Fruit fly (Drosophila melanogaster) whole organism: Measurements from ENCODE around the gene gukh.

Experiments
- CG8478 ChIP-seq: fragments of >200 bp; optimal IDR thresholded peaks from 2 replicates; lab custom pipeline; 2018; ENCODE audit warnings: inconsistent platforms
- Dll ChIP-seq: fragments of >200 bp; optimal IDR thresholded peaks from 2 replicates; lab custom pipeline; 2017
- EcR ChIP-seq, 2 experiments: fragments of >200 bp; optimal IDR thresholded peaks; 2 replicates each; lab custom pipeline; 2017; ENCODE audit warnings: missing biosample characterization in 2 of 2, missing genetic modification characterization in 2 of 2, missing genetic modification reagents in 2 of 2
- pan ChIP-seq: fragments of >200 bp; optimal IDR thresholded peaks from 2 replicates; lab custom pipeline; 2017
- psq ChIP-seq: fragments of >200 bp; optimal IDR thresholded peaks from 2 replicates; lab custom pipeline; 2017
- usp ChIP-seq: fragments of >200 bp; optimal IDR thresholded peaks from 2 replicates; lab custom pipeline; 2017; ENCODE audit warnings: missing biosample characterization, missing genetic modification characterization, mixed read lengths

The gukh gene

DNA sequence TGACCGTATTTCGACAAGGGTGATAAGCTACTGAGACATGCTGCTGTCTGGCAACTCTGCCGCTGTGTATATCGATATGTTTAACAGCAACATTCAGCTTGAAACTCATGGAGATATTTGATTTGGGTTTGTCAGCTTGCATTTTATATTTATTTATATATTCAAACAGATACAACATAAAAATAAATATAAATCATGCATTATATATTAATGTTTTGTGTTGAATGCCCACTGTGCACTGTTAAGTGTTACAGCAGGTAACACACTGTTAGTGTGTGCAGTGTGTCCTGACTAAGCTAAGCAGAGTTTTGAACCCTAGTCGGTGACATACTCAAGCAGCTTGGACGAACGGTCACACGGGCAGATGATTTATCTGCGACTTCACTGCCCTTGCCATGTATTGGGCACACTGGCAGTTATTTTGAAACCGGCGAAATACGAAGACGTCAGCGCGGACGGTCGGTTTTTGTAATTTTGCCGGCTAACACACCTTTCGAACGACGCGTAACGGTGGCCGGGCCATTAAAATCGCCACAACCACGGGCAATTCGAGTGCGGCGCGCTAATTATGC lies at the start of gene gukh, which contains the start of gene snRNP-U1-C:
Gene gukh (plus strand): TSS at position 412 of the 572 bp plus-strand sequence.
Gene snRNP-U1-C (minus strand): TSS at position 37 of the 572 bp plus-strand sequence.
- TF ChIP-seq usp (GFP tag; lab: Kevin White, UChicago) = no peak
- TF ChIP-seq psq (lab: Kevin White, UChicago) = no peak
- no peak for TF ChIP-seq EcR (GFP tag; optimal IDR thresholded peaks at IDR 0.05; lab: Kevin White, UChicago)

DNA sequence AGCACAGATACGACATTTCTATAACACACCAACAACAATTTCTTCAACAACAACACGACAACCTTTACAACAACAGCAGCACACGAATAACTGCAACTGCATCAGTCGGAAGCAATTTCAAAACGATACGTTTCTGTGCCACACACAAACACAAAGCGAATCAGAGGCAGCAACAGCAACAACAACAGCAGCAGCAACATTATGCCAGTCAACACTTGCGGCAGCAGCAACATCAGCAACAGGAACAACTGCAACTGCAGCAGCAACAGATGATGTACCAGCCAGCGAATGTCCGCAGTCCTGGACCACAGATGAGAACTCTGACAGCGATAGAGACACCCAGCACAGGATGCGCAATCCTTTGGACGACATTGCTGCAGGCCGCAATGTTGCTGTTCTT lies 36.5 kb upstream of the gukh start:
- TF ChIP-seq Dll (lab: Kevin White, UChicago) (no peak), usp (GFP tag; lab: Kevin White, UChicago) (no peak), CG8478 (lab: Kevin White, UChicago) (no peak), EcR (GFP tag; optimal IDR thresholded peaks at IDR 0.05; lab: Kevin White, UChicago) (no peak), pan (no peak), psq (lab: Kevin White, UChicago) (no peak)

DNA sequence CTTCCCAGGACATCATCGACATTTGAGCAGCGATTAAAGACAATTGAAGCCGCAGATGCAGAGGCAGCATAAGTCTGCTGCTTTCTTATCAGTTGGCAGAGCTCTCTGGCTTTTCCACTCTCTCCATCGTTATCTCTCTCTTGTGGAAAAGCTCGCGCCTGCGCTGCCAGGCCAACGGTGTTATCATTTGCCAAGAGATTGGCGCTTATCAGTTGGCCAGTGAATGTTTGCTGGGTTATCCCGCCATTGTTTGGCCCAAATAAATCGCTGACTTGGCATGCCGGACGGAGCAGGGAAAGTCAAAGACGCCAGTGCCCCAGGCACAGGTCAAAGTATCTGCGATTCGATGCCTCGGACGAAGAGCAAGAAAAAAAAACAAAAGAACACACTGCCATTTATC lies 34.7 kb upstream of the gukh start:
- TF ChIP-seq CG8478 (lab: Kevin White, UChicago) (no peak), EcR (GFP tag; optimal IDR thresholded peaks at IDR 0.05; lab: Kevin White, UChicago) (no peak), pan (no peak), usp (GFP tag; lab: Kevin White, UChicago) (no peak), psq (lab: Kevin White, UChicago) (no peak)

DNA sequence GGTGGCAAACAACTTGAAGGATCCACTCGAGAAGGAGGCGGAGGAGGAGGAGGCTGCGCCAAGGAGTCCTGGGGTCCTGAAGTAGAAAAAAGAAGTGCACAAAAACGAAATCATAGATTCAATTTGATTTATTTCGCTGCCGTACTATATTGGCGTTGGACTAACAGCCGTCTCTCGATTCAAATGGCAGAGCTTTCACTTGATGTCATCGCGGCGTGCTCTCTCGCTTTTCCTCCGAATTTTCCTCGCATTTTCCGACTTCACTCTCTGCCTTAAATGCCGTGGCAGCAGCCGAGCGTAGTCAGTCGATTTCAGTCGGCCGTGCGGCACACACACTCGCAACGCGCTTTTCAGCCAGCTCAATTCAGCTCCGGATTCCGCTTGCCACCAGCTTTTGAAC lies 33.9 kb upstream of the gukh start, which contains the start of gene CG43732:
Gene CG43732 (plus strand): TSS at position 301 of the 400 bp plus-strand sequence.
- TF ChIP-seq usp (GFP tag; lab: Kevin White, UChicago) (no peak), CG8478 (lab: Kevin White, UChicago) (no peak), Dll (lab: Kevin White, UChicago) (no peak), psq (lab: Kevin White, UChicago) (no peak), EcR (GFP tag; optimal IDR thresholded peaks at IDR 0.05; lab: Kevin White, UChicago) (no peak), pan (no peak)

DNA sequence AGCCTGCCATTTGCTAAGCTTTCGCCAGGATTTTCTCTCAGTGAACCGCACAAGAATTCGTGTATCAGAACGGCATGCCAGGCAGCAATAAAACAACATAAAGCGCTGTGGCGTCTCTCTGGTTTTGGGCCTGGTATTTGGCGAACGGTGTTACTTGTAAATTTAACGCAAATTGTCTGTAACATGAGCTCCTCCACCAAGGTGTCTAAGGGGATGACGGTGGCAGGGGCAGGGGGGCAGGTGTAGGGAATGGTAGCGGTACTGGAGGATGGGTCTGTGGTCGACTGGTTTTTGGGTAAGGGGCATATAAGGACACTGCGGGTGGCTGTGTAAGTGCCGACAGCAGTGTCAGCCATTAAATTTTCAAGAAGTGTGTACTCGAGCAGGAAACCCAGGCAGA lies 19.0 kb upstream of the gukh start:
- no peak for TF ChIP-seq usp (GFP tag; lab: Kevin White, UChicago)
- TF ChIP-seq Dll (lab: Kevin White, UChicago) = no peak
- no peak for TF ChIP-seq EcR (GFP tag; optimal IDR thresholded peaks at IDR 0.05; lab: Kevin White, UChicago)
- TF ChIP-seq CG8478 (lab: Kevin White, UChicago) = no peak
- TF ChIP-seq pan = no peak
- no peak for TF ChIP-seq psq (lab: Kevin White, UChicago)

DNA sequence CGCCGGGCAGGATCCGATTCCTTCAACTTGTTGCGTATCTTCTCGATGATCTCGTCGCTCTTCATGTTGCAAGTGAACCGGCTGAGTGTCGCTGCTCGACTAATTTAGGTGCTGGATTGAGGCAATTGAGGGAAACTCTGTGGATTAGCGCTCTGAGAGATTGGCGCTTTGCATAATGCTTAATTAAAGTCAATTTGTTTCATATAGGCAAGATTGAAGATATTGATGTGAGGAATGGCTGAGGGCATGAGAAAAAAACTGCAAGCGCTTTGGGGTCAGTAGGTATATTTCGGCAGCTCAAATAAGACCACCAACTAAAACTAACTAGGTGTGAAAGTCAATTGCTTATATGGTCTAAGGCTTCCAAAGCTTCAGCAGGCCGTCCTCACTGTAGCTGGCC lies 5.1 kb upstream of the gukh start, which contains the start of gene euc:
Gene euc (minus strand): TSS at position 101 of the 400 bp plus-strand sequence.
- TF ChIP-seq CG8478 (lab: Kevin White, UChicago) = no peak
- TF ChIP-seq usp (GFP tag; lab: Kevin White, UChicago) = no peak
- no peak for TF ChIP-seq Dll (lab: Kevin White, UChicago)
- TF ChIP-seq psq (lab: Kevin White, UChicago) = no peak
- no peak for TF ChIP-seq EcR (GFP tag; optimal IDR thresholded peaks at IDR 0.05; lab: Kevin White, UChicago)
- no peak for TF ChIP-seq pan

DNA sequence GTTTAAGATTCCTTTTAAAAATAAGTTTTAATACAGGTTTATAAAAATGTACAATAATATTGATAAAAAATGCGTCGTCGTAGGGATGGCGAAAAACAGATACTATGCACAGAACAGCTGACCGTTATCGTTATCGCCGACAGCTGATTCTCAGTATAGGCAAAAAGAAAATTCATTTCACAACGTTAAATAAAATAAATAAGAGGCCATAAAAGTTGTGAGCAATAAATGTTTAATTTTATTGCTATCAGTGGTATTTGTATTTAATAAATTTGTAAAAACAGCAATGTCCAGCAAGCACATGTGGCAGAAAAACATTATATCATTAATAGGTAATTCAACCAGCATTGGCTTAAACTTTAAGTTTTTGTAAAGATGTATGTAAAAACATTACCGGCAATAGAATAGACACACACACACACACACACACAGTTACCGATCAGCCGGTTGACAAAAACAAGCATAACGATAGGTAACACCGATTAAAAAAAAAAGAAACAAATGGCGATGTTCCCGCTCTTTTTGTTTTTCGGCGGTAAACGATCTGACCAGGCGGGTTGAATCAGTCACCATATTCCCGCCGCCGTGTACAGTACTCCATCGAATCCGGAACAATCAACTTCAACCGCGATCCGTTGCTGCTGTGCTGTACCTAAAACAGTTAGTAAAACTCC lies 2.8 kb upstream of the gukh start, which contains the start of the genes dnk and Smu1:
Gene dnk (plus strand): TSS at position 133 of the 674 bp plus-strand sequence.
Gene Smu1 (minus strand): TSS at position 462 of the 674 bp plus-strand sequence.
- TF ChIP-seq CG8478 (lab: Kevin White, UChicago) (no peak), usp (GFP tag; lab: Kevin White, UChicago) (no peak), pan (no peak), EcR (GFP tag; optimal IDR thresholded peaks at IDR 0.05; lab: Kevin White, UChicago) (no peak), psq (lab: Kevin White, UChicago) (no peak), Dll (lab: Kevin White, UChicago) (no peak)

DNA sequence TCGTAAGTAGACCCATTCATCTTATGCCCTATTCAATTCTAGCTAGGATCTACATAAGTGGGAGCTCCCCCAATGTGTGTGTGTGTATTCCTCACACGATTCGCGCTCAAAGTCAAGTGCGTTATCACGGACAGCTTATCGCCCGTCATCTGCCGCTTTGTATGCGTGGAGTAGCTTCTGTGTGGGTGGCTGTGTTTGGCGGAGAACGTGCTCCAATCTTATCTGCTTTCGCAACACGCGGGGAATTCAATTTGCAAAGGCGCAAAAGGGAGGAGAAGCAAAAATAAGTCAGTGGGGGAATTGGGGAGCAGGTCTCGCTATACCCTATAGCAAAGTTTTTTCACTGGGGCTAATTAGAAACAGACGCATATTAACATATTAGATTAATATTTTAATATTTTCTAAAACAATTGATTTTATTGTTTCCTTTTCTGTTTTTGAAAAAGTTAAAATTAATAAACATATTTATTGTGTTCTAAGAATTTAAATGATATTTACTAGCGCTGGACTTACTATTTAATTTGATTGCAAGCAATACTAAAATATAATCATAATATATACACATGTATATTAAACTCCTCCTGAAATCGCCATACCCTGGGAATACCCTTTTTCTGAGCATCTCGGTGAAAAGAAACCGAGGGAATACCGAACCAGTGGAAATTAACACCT lies 1.4 kb downstream of the gukh start:
- TF ChIP-seq pan (peak; percentile 59), EcR (GFP tag; optimal IDR thresholded peaks at IDR 0.05; lab: Kevin White, UChicago) (no peak), usp (GFP tag; lab: Kevin White, UChicago) (no peak), psq (lab: Kevin White, UChicago) (no peak)

DNA sequence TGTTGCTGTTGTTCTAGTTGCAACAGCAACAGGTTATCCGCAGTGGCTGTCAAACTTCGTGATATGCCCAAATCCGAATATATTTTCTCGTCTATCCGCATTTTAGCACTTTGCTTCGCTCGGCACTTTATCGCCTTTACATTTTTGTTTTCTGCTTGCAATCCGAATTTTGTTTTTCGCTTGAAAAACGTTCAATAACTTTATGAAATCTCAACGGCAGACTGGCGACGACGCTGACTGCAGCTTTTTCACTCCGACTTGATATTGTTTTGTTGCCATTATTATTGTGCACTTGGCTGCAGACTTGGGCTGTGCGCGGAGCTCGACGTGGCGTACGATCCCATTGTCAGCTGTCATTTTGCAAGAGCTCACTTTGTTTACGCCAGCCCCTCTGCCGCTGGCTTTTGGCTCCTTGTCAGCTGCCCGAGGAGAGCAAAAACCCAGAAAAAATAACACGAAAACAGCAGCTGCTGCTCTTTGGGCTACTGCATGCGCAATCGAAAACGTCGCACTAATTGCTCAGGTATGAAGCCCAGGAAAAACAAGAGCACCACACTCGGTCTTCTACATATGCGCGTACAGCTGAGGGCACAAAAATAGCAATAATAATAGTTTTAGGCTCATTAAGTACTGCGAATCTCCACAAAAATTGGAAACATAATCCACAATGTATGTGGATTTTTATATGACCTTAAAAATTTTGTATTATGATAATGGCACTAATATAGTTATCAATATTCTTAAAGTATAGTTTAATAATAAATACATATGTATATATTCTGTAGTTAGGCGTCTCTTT lies 2.5 kb downstream of the gukh start:
- TF ChIP-seq usp (GFP tag; lab: Kevin White, UChicago) (no peak), pan (no peak), CG8478 (lab: Kevin White, UChicago) (no peak), psq (lab: Kevin White, UChicago) (no peak), EcR (GFP tag; optimal IDR thresholded peaks at IDR 0.05; lab: Kevin White, UChicago) (no peak), Dll (lab: Kevin White, UChicago) (no peak)

DNA sequence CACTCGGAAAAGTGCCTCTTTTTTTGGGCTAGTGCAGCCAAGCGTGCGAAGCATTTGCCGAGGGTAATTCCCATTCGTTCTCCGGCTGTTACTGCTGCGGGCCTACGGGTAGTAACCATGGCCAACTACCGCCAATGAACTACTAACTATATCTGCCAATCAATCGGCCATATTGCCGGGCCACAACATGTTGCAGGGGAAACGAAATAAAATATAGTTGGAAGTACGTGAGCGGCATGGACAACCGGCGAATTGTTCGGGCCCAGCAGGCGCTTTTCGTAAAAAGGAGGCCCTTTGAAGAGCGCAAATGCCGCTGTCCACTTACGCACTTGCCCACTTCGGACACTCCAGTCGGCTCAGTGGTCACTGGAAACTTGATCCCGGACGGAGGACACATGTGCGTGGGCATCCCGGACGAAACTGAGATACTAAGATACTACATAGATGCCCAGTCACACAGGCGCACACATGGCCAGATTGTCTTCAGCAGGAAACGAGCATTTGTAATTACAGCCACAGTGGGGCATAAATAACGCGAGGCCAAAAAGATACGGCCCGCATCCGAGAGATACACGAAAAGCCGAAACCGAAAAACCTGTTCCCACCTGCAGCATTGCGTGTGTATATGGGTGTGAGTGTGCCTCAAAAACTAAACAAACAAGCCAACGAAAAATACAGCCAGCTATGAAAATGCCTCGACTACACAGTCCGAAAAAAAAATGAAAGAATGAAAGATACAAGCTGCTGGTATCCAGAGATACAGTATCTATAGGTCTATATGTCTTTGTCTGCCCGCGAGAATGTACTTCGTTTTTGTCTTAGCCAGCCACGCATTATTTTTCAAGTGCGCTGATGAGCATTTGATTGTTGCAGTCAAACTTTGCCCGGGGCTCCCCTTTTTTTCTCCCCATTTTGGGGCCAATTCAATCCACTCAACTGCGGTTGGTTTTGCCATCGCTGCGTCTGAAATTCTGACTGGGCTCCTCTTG lies 3.9 kb downstream of the gukh start:
- no peak for TF ChIP-seq EcR (GFP tag; optimal IDR thresholded peaks at IDR 0.05; lab: Kevin White, UChicago)
- TF ChIP-seq usp (GFP tag; lab: Kevin White, UChicago) = no peak
- no peak for TF ChIP-seq psq (lab: Kevin White, UChicago)
- TF ChIP-seq pan = no peak
- TF ChIP-seq CG8478 (lab: Kevin White, UChicago) = no peak
- TF ChIP-seq Dll (lab: Kevin White, UChicago) = peak; percentile 40
